Worm (Caenorhabditis elegans) whole organism, L3 larva: ENCODE results near the gene immt-2.

Source experiments
- ZK546.5 ChIP-seq: sonication (generic microtip); optimal IDR thresholded peaks from 2 replicates; lab custom pipeline; 2017; ENCODE audit warnings: missing biosample characterization, missing genetic modification characterization
- ceh-82 ChIP-seq: fragments of 150-350 bp; optimal IDR thresholded peaks from 2 replicates; lab custom pipeline; 2014; ENCODE audit warnings: missing biosample characterization, missing genetic modification characterization
- elt-1 ChIP-seq: fragments of 150-350 bp; optimal IDR thresholded peaks from 2 replicates; lab custom pipeline; 2014; ENCODE audit warnings: missing biosample characterization, missing genetic modification characterization
- fkh-10 ChIP-seq: sonication (generic microtip); optimal IDR thresholded peaks from 2 replicates; lab custom pipeline; 2017; ENCODE audit warnings: missing biosample characterization, missing genetic modification reagents, missing genetic modification characterization
- fos-1 ChIP-seq: fragments of 150-350 bp; optimal IDR thresholded peaks from 2 replicates; lab custom pipeline; 2014; ENCODE audit warnings: missing biosample characterization, missing genetic modification characterization
- lin-15B ChIP-seq: fragments of 150-350 bp; optimal IDR thresholded peaks from 2 replicates; lab custom pipeline; 2014; ENCODE audit warnings: missing biosample characterization, missing genetic modification characterization
- lin-39 ChIP-seq: fragments of 150-350 bp; optimal IDR thresholded peaks from 2 replicates; lab custom pipeline; 2018; ENCODE audit warnings: missing biosample characterization, missing genetic modification reagents, missing genetic modification characterization
- lsy-12 ChIP-seq: sonication (generic microtip); optimal IDR thresholded peaks from 2 replicates; lab custom pipeline; 2016; ENCODE audit warnings: mild to moderate bottlenecking, missing genetic modification characterization, missing compliant biosample characterization
- nhr-11 ChIP-seq: fragments of 150-350 bp; optimal IDR thresholded peaks from 2 replicates; lab custom pipeline; 2014; ENCODE audit warnings: missing biosample characterization, missing genetic modification characterization
- nhr-76 ChIP-seq: fragments of 150-350 bp; sonication (generic microtip); optimal IDR thresholded peaks from 5 replicates; lab custom pipeline; 2014; ENCODE audit warnings: missing biosample characterization, missing genetic modification characterization
- pqm-1 ChIP-seq: fragments of 150-350 bp; optimal IDR thresholded peaks from 2 replicates; lab custom pipeline; 2017; ENCODE audit warnings: missing biosample characterization, missing genetic modification characterization, inconsistent platforms
- unc-39 ChIP-seq: sonication (generic microtip); optimal IDR thresholded peaks from 4 replicates; lab custom pipeline; 2017; ENCODE audit warnings: missing biosample characterization, missing genetic modification characterization
- zag-1 ChIP-seq: fragments of 150-350 bp; optimal IDR thresholded peaks from 2 replicates; lab custom pipeline; 2014; ENCODE audit warnings: missing biosample characterization, missing genetic modification characterization
- ztf-4 ChIP-seq: fragments of 150-350 bp; optimal IDR thresholded peaks from 2 replicates; lab custom pipeline; 2014; ENCODE audit warnings: missing biosample characterization, missing genetic modification characterization

ce11 chrV:16745214-16745613, 43.9 kb upstream of the immt-2 start:
- no peak for TF ChIP-seq ceh-82
- no peak for TF ChIP-seq fkh-10 (GFP tag; lab: Kevin White, UChicago)
- no peak for TF ChIP-seq nhr-11 (tag; lab: Kevin White, UChicago)
- no peak for TF ChIP-seq lin-39 (tag; lab: Kevin White, UChicago)
- no peak for TF ChIP-seq nhr-76
- no peak for TF ChIP-seq lsy-12 (tag; lab: Kevin White, UChicago)
- TF ChIP-seq ZK546.5 (tag; lab: Kevin White, UChicago): no peak
- TF ChIP-seq zag-1 (tag; lab: Kevin White, UChicago): no peak
- TF ChIP-seq fos-1: no peak
- no peak for TF ChIP-seq ztf-4 (tag; lab: Kevin White, UChicago)
- TF ChIP-seq lin-15B: no peak
- no peak for TF ChIP-seq unc-39 (tag; lab: Kevin White, UChicago)
- no peak for TF ChIP-seq pqm-1 (tag; lab: Kevin White, UChicago)
- TF ChIP-seq elt-1: no peak
